Worm (Caenorhabditis elegans): ENCODE results near the gene F38B2.3.

The F38B2.3 gene

DNA sequence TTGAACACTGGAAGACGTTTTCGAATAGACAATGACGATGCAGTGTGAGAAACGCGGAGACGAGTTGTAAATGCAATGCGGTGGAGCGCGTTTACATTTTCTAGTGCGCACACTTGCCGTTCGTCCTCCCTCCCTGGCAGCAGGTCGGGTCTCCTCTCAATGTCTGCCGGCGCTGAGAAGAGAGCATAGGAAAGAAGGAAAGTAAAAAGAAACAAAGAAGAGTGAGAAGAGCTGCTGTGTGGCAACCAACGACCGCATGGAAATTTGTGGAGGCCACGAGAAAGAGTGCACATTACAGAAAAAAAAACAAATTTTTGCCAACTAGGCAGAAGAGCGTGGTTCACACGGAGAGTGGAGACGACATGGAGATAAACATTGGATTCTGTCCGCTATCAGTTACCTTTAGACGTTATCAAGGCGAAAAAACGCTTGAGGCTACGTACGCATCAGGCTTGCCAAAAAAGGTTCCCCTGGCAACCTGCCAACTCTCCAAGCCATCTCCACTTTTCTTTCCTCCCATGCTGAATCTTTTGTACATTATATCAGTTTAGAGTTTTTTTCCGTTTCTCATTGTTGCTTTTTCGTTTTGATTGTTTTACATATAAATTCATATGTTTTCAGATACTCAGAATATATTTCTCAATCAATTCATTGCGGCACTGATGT, 13.6 kb upstream of the F38B2.3 start, which contains the start of the genes snrp-40.1 and F08G12.3:
snrp-40.1 (minus strand) TSS at position 143 of the 666 bp plus-strand sequence.
F08G12.3 (plus strand) TSS at position 616 of the 666 bp plus-strand sequence.
- no peak for TF ChIP-seq ceh-6 (GFP tag; optimal IDR thresholded peaks at IDR 0.05)
- no peak for TF ChIP-seq K02D7.2 (tag; optimal IDR thresholded peaks at IDR 0.05)
- no peak for TF ChIP-seq pha-4 (tag; optimal IDR thresholded peaks at IDR 0.05)
- no peak for TF ChIP-seq unc-3 (GFP tag; conservative IDR thresholded peaks at IDR 0.05)
- no peak for TF ChIP-seq unc-3 (tag; optimal IDR thresholded peaks at IDR 0.05)
- TF ChIP-seq mec-3 (tag; optimal IDR thresholded peaks at IDR 0.05; ENCODE audit: borderline replicate concordance) = no peak
- peak; percentile 51 for TF ChIP-seq rnt-1 (tag; optimal IDR thresholded peaks at IDR 0.05)
- peak; percentile 41 for TF ChIP-seq ceh-19 (GFP tag; optimal IDR thresholded peaks at IDR 0.05)
- peak; percentile 22 for TF ChIP-seq madf-2 (tag; optimal IDR thresholded peaks at IDR 0.05)
- no peak for TF ChIP-seq ama-1 (optimal IDR thresholded peaks at IDR 0.05)
- TF ChIP-seq sox-2 (GFP tag; IDR thresholded peaks at IDR 0.05) = no peak
- no peak for TF ChIP-seq ceh-22 (tag; optimal IDR thresholded peaks at IDR 0.05)
- no peak for TF ChIP-seq lin-11 (tag; optimal IDR thresholded peaks at IDR 0.05)
- TF ChIP-seq hlh-8 (tag; optimal IDR thresholded peaks at IDR 0.05) = no peak
- no peak for TF ChIP-seq pat-9 (tag; optimal IDR thresholded peaks at IDR 0.05)
- no peak for TF ChIP-seq npax-4 (tag; optimal IDR thresholded peaks at IDR 0.05)
- no peak for TF ChIP-seq F13H6.1 (tag; optimal IDR thresholded peaks at IDR 0.05)
- TF ChIP-seq ahr-1 (tag; optimal IDR thresholded peaks at IDR 0.05) = no peak
- TF ChIP-seq dmd-4 (tag; optimal IDR thresholded peaks at IDR 0.05; ENCODE audit: borderline replicate concordance) = peak; percentile 3
- TF ChIP-seq zip-5 (tag; optimal IDR thresholded peaks at IDR 0.05) = no peak
- no peak for TF ChIP-seq ceh-45 (GFP tag; IDR thresholded peaks at IDR 0.05)
- TF ChIP-seq gmeb-2 (tag; optimal IDR thresholded peaks at IDR 0.05) = no peak
- TF ChIP-seq C08G9.2 (tag; optimal IDR thresholded peaks at IDR 0.05) = peak; percentile 33
- TF ChIP-seq Y22D7AL.16 (tag; optimal IDR thresholded peaks at IDR 0.05) = no peak
- no peak for TF ChIP-seq eyg-1 (tag; optimal IDR thresholded peaks at IDR 0.05)
- TF ChIP-seq ceh-24 (tag; optimal IDR thresholded peaks at IDR 0.05) = no peak
- no peak for TF ChIP-seq sox-4 (tag; optimal IDR thresholded peaks at IDR 0.05)
- no peak for TF ChIP-seq nhr-11 (tag; optimal IDR thresholded peaks at IDR 0.05)
- no peak for TF ChIP-seq pqm-1 (tag; optimal IDR thresholded peaks at IDR 0.05)
- TF ChIP-seq hlh-6 (tag; optimal IDR thresholded peaks at IDR 0.05) = peak; percentile 61
- TF ChIP-seq C38D4.7 (GFP tag; optimal IDR thresholded peaks at IDR 0.05) = no peak
- TF ChIP-seq K09A11.1 (tag; optimal IDR thresholded peaks at IDR 0.05; ENCODE audit: insufficient read depth) = no peak
- TF ChIP-seq ceh-30 (tag; optimal IDR thresholded peaks at IDR 0.05) = no peak
- TF ChIP-seq ref-2 (tag; optimal IDR thresholded peaks at IDR 0.05) = peak; percentile 68
- TF ChIP-seq fax-1 (tag; optimal IDR thresholded peaks at IDR 0.05) = no peak
- TF ChIP-seq unc-86 (tag; optimal IDR thresholded peaks at IDR 0.05) = no peak
- TF ChIP-seq hlh-13 (GFP tag; optimal IDR thresholded peaks at IDR 0.05) = no peak
- peak; percentile 84 for TF ChIP-seq ceh-18 (tag; optimal IDR thresholded peaks at IDR 0.05)
- no peak for TF ChIP-seq pag-3 (tag; optimal IDR thresholded peaks at IDR 0.05; ENCODE audit: borderline replicate concordance)
- TF ChIP-seq ceh-2 (tag; optimal IDR thresholded peaks at IDR 0.05) = peak; percentile 54
- TF ChIP-seq fkh-10 (GFP tag; optimal IDR thresholded peaks at IDR 0.05) = no peak
- TF ChIP-seq odd-2 (tag; optimal IDR thresholded peaks at IDR 0.05) = no peak
- TF ChIP-seq elt-2 (tag; optimal IDR thresholded peaks at IDR 0.05) = peak; percentile 62
- TF ChIP-seq tbx-7 (tag; optimal IDR thresholded peaks at IDR 0.05) = no peak
- TF ChIP-seq ets-4 (tag; optimal IDR thresholded peaks at IDR 0.05) = peak; percentile 55
- no peak for TF ChIP-seq fkh-6 (tag; optimal IDR thresholded peaks at IDR 0.05)
- TF ChIP-seq lim-6 (tag; optimal IDR thresholded peaks at IDR 0.05) = no peak
- TF ChIP-seq nfya-1 (tag; optimal IDR thresholded peaks at IDR 0.05) = peak; percentile 83
- TF ChIP-seq syd-9 (tag; optimal IDR thresholded peaks at IDR 0.05) = peak; percentile 10
- TF ChIP-seq dve-1 (tag; optimal IDR thresholded peaks at IDR 0.05) = no peak
- TF ChIP-seq ceh-48 (tag; optimal IDR thresholded peaks at IDR 0.05) = no peak
- TF ChIP-seq unc-55 (GFP tag; optimal IDR thresholded peaks at IDR 0.05) = peak; percentile 80
- peak; percentile 86 for TF ChIP-seq tbx-2 (tag; optimal IDR thresholded peaks at IDR 0.05)

Measured in whole organism, late embryonic.